Fruit fly (Drosophila melanogaster) whole organism: ENCODE measurements around the gene CG34280.

ENCODE experiments used
- EcR ChIP-seq, 2 experiments: fragments of >200 bp; optimal IDR thresholded peaks; 2 replicates each; lab custom pipeline; 2017; ENCODE audit warnings: missing biosample characterization in 2 of 2, missing genetic modification characterization in 2 of 2, missing genetic modification reagents in 2 of 2
- psq ChIP-seq: fragments of >200 bp; optimal IDR thresholded peaks from 2 replicates; lab custom pipeline; 2017
- usp ChIP-seq: fragments of >200 bp; optimal IDR thresholded peaks from 2 replicates; lab custom pipeline; 2017; ENCODE audit warnings: missing biosample characterization, missing genetic modification characterization, mixed read lengths

dm6 chr3R:17391313-17391845, 12.1 kb downstream of the CG34280 start, which contains the start of the genes Brf and sds22:
- no peak for TF ChIP-seq usp
- TF ChIP-seq psq (lab: Kevin White, UChicago) = no peak
- no peak for TF ChIP-seq EcR (GFP tag; optimal IDR thresholded peaks at IDR 0.05; lab: Kevin White, UChicago)
